Fruit fly (Drosophila melanogaster) whole organism, embryonic: ENCODE results near the gene mRpL49.

Experiments
- Abd-B ChIP-seq: fragments of 200-800 bp; sonication (Bioruptor generic); optimal IDR thresholded peaks from 2 replicates; lab custom pipeline; 2018; ENCODE audit warnings: missing biosample characterization, mild to moderate bottlenecking, missing genetic modification characterization, moderate library complexity
- CG1024 ChIP-seq: fragments of 200-800 bp; sonication (Bioruptor generic); IDR thresholded peaks from 2 replicates; pipeline ENCODE4 v1.3.6; 2022; ENCODE audit warnings: missing biosample characterization, missing genetic modification characterization
- CG11247 ChIP-seq: fragments of 200-800 bp; sonication (Bioruptor generic); IDR thresholded peaks from 2 replicates; pipeline ENCODE4 v1.3.6; 2022; ENCODE audit warnings: missing biosample characterization, missing genetic modification characterization
- CG11560 ChIP-seq: fragments of 200-800 bp; sonication (Bioruptor generic); IDR thresholded peaks from 3 replicates; pipeline ENCODE4 v1.3.6; 2022; ENCODE audit warnings: missing biosample characterization, missing genetic modification characterization
- CG11695 ChIP-seq: fragments of 200-800 bp; sonication (Bioruptor generic); IDR thresholded peaks from 3 replicates; pipeline ENCODE4 v1.3.6; 2022; ENCODE audit warnings: missing biosample characterization, missing genetic modification characterization
- CG12155 ChIP-seq: fragments of 200-800 bp; sonication (Bioruptor generic); optimal IDR thresholded peaks from 3 replicates; lab custom pipeline; 2016; ENCODE audit warnings: missing biosample characterization, missing genetic modification characterization
- CG12236 ChIP-seq: fragments of 200-800 bp; sonication (Bioruptor generic); optimal IDR thresholded peaks from 2 replicates; lab custom pipeline; 2016; ENCODE audit warnings: missing biosample characterization, missing genetic modification characterization
- CG12299 ChIP-seq: fragments of 200-800 bp; sonication (Bioruptor generic); optimal IDR thresholded peaks from 2 replicates; lab custom pipeline; 2018; ENCODE audit warnings: missing biosample characterization, mild to moderate bottlenecking, missing genetic modification characterization
- CG15601 ChIP-seq: fragments of 200-800 bp; sonication (Bioruptor generic); optimal IDR thresholded peaks from 3 replicates; lab custom pipeline; 2019; ENCODE audit warnings: missing biosample characterization, mild to moderate bottlenecking, missing genetic modification characterization, moderate library complexity
- CG15696 ChIP-seq: fragments of 200-800 bp; sonication (Bioruptor generic); optimal IDR thresholded peaks from 2 replicates; lab custom pipeline; 2019; ENCODE audit warnings: missing biosample characterization, mild to moderate bottlenecking, missing genetic modification characterization, moderate library complexity
- CG16813 ChIP-seq: fragments of 200-800 bp; sonication (Bioruptor generic); IDR thresholded peaks from 3 replicates; pipeline ENCODE4 v1.3.6; 2022; ENCODE audit warnings: missing biosample characterization, missing genetic modification characterization; ENCODE audit not compliant: partially characterized antibody
- CG16863 ChIP-seq: fragments of 200-800 bp; sonication (Bioruptor generic); optimal IDR thresholded peaks from 3 replicates; lab custom pipeline; 2016; ENCODE audit warnings: missing biosample characterization, missing genetic modification characterization
- CG18011 ChIP-seq: fragments of 200-800 bp; sonication (Bioruptor generic); optimal IDR thresholded peaks from 2 replicates; lab custom pipeline; 2017; ENCODE audit warnings: missing biosample characterization, missing genetic modification characterization, mild to moderate bottlenecking, moderate library complexity, missing genotype
- CG30403 ChIP-seq: fragments of 200-800 bp; sonication (Bioruptor generic); optimal IDR thresholded peaks from 3 replicates; lab custom pipeline; 2016; ENCODE audit warnings: missing biosample characterization, missing genetic modification characterization
- CG33213 ChIP-seq: fragments of 200-800 bp; sonication (Bioruptor generic); optimal IDR thresholded peaks from 3 replicates; lab custom pipeline; 2016; ENCODE audit warnings: missing biosample characterization, missing genetic modification characterization
- CG33557 ChIP-seq: fragments of 200-800 bp; sonication (Bioruptor generic); optimal IDR thresholded peaks from 2 replicates; lab custom pipeline; 2019; ENCODE audit warnings: missing biosample characterization, mild to moderate bottlenecking, missing genetic modification characterization, moderate library complexity
- CG4282 ChIP-seq: fragments of 200-800 bp; sonication (Bioruptor generic); optimal IDR thresholded peaks from 2 replicates; lab custom pipeline; 2016; ENCODE audit warnings: missing biosample characterization, missing genetic modification characterization
- CG7271 ChIP-seq: fragments of 200-800 bp; sonication (Bioruptor generic); optimal IDR thresholded peaks from 2 replicates; lab custom pipeline; 2018; ENCODE audit warnings: missing biosample characterization, mild to moderate bottlenecking, missing genetic modification characterization, moderate library complexity
- Chrac-16 ChIP-seq: fragments of 200-800 bp; sonication (Bioruptor generic); optimal IDR thresholded peaks from 3 replicates; lab custom pipeline; 2016; ENCODE audit warnings: missing biosample characterization, missing genetic modification characterization
- Fer3 ChIP-seq: fragments of 200-800 bp; sonication (Bioruptor generic); optimal IDR thresholded peaks from 2 replicates; lab custom pipeline; 2018; ENCODE audit warnings: missing biosample characterization, mild to moderate bottlenecking, missing genetic modification characterization, moderate library complexity
- HLH54F ChIP-seq: fragments of 200-800 bp; sonication (Bioruptor generic); optimal IDR thresholded peaks from 3 replicates; lab custom pipeline; 2016; ENCODE audit warnings: missing biosample characterization, missing genetic modification characterization
- Hmr ChIP-seq: fragments of 200-800 bp; sonication (Bioruptor generic); optimal IDR thresholded peaks from 3 replicates; lab custom pipeline; 2017; ENCODE audit warnings: mild to moderate bottlenecking, missing biosample characterization, missing genetic modification reagents, missing genetic modification characterization
- Hr78 ChIP-seq, 2 experiments: fragments of 200-800 bp in 1 of 2; fragments of >200 bp in 1 of 2; sonication (Bioruptor generic) in 1 of 2; optimal IDR thresholded peaks; 2 replicates each; lab custom pipeline; 2017 to 2019; ENCODE audit warnings: missing biosample characterization in 2 of 2, missing genetic modification characterization in 2 of 2, mild to moderate bottlenecking in 1 of 2, moderate library complexity in 1 of 2
- Jarid2 ChIP-seq: fragments of 200-800 bp; sonication (Bioruptor generic); optimal IDR thresholded peaks from 3 replicates; lab custom pipeline; 2017; ENCODE audit warnings: mild to moderate bottlenecking, missing biosample characterization, missing genetic modification reagents, missing genetic modification characterization
- Lpt ChIP-seq: fragments of >200 bp; optimal IDR thresholded peaks from 2 replicates; lab custom pipeline; 2018; ENCODE audit warnings: missing biosample characterization, missing genetic modification characterization
- Sin3A ChIP-seq: fragments of >200 bp; optimal IDR thresholded peaks from 2 replicates; lab custom pipeline; 2018
- Sox102F ChIP-seq: fragments of 200-800 bp; sonication (Bioruptor generic); optimal IDR thresholded peaks from 2 replicates; lab custom pipeline; 2018; ENCODE audit warnings: missing biosample characterization, mild to moderate bottlenecking, missing genetic modification characterization, moderate library complexity
- Trl ChIP-seq, 3 experiments: fragments of >200 bp in 2 of 3; fragments of 200-800 bp in 1 of 3; sonication (Bioruptor generic) in 1 of 3; optimal IDR thresholded peaks; 2 replicates in 1 of 3; 3 replicates in 2 of 3; lab custom pipeline; 2016 to 2017; ENCODE audit warnings: missing biosample characterization in 1 of 3, missing genetic modification characterization in 1 of 3
- btn ChIP-seq: fragments of 200-800 bp; sonication (Bioruptor generic); optimal IDR thresholded peaks from 2 replicates; lab custom pipeline; 2016; ENCODE audit warnings: missing biosample characterization, missing genetic modification characterization
- chinmo ChIP-seq: fragments of 200-800 bp; sonication (Bioruptor generic); IDR thresholded peaks from 4 replicates; pipeline ENCODE4 v1.3.6; 2022; ENCODE audit warnings: missing biosample characterization, missing genetic modification characterization; ENCODE audit not compliant: partially characterized antibody
- dmrt99B ChIP-seq: fragments of 200-800 bp; sonication (Bioruptor generic); optimal IDR thresholded peaks from 2 replicates; lab custom pipeline; 2018; ENCODE audit warnings: missing biosample characterization, mild to moderate bottlenecking, missing genetic modification characterization, moderate library complexity
- emc ChIP-seq: fragments of 200-800 bp; sonication (Bioruptor generic); optimal IDR thresholded peaks from 2 replicates; lab custom pipeline; 2016; ENCODE audit warnings: missing biosample characterization, missing genetic modification characterization
- esg ChIP-seq: fragments of 200-800 bp; sonication (Bioruptor generic); conservative IDR thresholded peaks from 2 replicates; pipeline ENCODE4 v1.3.6; 2022; ENCODE audit warnings: missing biosample characterization, missing genetic modification characterization
- eve ChIP-seq, 2 experiments: fragments of >200 bp; optimal IDR thresholded peaks; 2 replicates each; lab custom pipeline; 2017; ENCODE audit warnings: missing biosample characterization in 2 of 2, missing genetic modification characterization in 2 of 2
- gcm2 ChIP-seq: fragments of 200-800 bp; sonication (Bioruptor generic); optimal IDR thresholded peaks from 2 replicates; lab custom pipeline; 2016; ENCODE audit warnings: missing biosample characterization, missing genetic modification characterization
- gro ChIP-seq: fragments of 200-800 bp; sonication (Bioruptor generic); optimal IDR thresholded peaks from 2 replicates; lab custom pipeline; 2016; ENCODE audit warnings: missing biosample characterization, missing genetic modification characterization
- her ChIP-seq: fragments of 200-800 bp; sonication (Bioruptor generic); optimal IDR thresholded peaks from 2 replicates; lab custom pipeline; 2016; ENCODE audit warnings: missing biosample characterization, missing genetic modification characterization
- ind ChIP-seq: fragments of 200-800 bp; sonication (Bioruptor generic); optimal IDR thresholded peaks from 3 replicates; lab custom pipeline; 2016; ENCODE audit warnings: missing biosample characterization, missing genetic modification characterization
- knrl ChIP-seq: fragments of 200-800 bp; sonication (Bioruptor generic); IDR thresholded peaks from 3 replicates; pipeline ENCODE4 v1.3.6; 2022; ENCODE audit warnings: missing biosample characterization, missing genetic modification characterization; ENCODE audit not compliant: partially characterized antibody
- nmo ChIP-seq: fragments of 200-800 bp; sonication (Bioruptor generic); optimal IDR thresholded peaks from 2 replicates; lab custom pipeline; 2018; ENCODE audit warnings: missing biosample characterization, mild to moderate bottlenecking, missing genetic modification characterization, moderate library complexity
- pan ChIP-seq, 4 experiments: fragments of >200 bp in 3 of 4; fragments of 200-800 bp in 1 of 4; sonication (Bioruptor generic) in 1 of 4; optimal IDR thresholded peaks in 3 of 4; IDR thresholded peaks in 1 of 4; 2 replicates each; pipeline versions ENCODE4 v1.3.6 to Lab custom; 2017 to 2022; ENCODE audit warnings: missing biosample characterization in 2 of 4, missing genetic modification characterization in 2 of 4, mixed read lengths in 1 of 4
- pb ChIP-seq: fragments of 200-800 bp; sonication (Bioruptor generic); optimal IDR thresholded peaks from 3 replicates; lab custom pipeline; 2016; ENCODE audit warnings: missing biosample characterization, missing genetic modification characterization
- pho ChIP-seq: fragments of 200-800 bp; sonication (Bioruptor generic); optimal IDR thresholded peaks from 2 replicates; lab custom pipeline; 2016; ENCODE audit warnings: missing biosample characterization, missing genetic modification characterization
- shn ChIP-seq: fragments of 200-800 bp; sonication (Bioruptor generic); optimal IDR thresholded peaks from 3 replicates; lab custom pipeline; 2016; ENCODE audit warnings: missing biosample characterization, missing genetic modification characterization
- stwl ChIP-seq: fragments of 200-800 bp; sonication (Bioruptor generic); optimal IDR thresholded peaks from 3 replicates; lab custom pipeline; 2018; ENCODE audit warnings: missing biosample characterization, mild to moderate bottlenecking, missing genetic modification characterization, moderate library complexity
- tap ChIP-seq: fragments of 200-800 bp; optimal IDR thresholded peaks from 3 replicates; lab custom pipeline; 2019; ENCODE audit warnings: missing biosample characterization, mild to moderate bottlenecking, missing genetic modification characterization, moderate library complexity
- toy ChIP-seq: fragments of 200-800 bp; sonication (Bioruptor generic); IDR thresholded peaks from 2 replicates; pipeline ENCODE4 v1.3.6; 2022; ENCODE audit warnings: missing biosample characterization, missing genetic modification characterization
- trem ChIP-seq: fragments of 200-800 bp; optimal IDR thresholded peaks from 3 replicates; lab custom pipeline; 2019; ENCODE audit warnings: missing biosample characterization, mild to moderate bottlenecking, missing genetic modification characterization, moderate library complexity
- ttk ChIP-seq: fragments of 200-800 bp; sonication (Bioruptor generic); IDR thresholded peaks from 2 replicates; pipeline ENCODE4 v2.1.2; 2022; ENCODE audit warnings: missing biosample characterization, missing genetic modification characterization
- tup ChIP-seq: fragments of 200-800 bp; sonication (Bioruptor generic); optimal IDR thresholded peaks from 2 replicates; lab custom pipeline; 2016; ENCODE audit warnings: missing biosample characterization, mild to moderate bottlenecking, missing genetic modification characterization, moderate library complexity

The mRpL49 gene

DNA sequence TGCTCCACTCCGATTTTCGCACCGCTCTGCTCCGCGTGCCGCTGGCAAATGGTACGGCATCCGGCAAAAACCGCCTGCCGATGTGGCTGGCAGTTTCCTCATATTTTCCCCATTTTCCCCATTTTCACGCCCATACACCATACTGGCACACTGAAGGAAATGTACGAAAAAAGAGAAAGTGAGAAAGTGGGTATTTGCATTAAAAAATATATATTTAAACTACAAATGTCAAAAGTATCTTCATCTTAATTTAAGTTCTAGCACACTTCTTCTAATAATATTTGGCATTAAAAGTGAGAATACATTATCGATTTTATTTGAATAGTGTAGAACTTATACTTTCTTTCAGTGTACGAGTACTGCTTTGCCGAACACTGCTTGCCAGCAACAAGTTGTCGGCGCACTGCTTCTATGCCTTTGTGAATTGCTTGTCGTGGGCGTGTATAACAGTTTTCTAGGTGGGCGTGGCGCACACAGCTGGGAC is 50.5 kb downstream of the mRpL49 start, which contains the start of gene hec:
hec (minus strand) TSS at position 51 of the 484 bp plus-strand sequence.
- TF ChIP-seq CG30403 (peak; percentile 34), Trl (optimal IDR thresholded peaks at IDR 0.05; lab: Kevin White, UChicago) (no peak), Trl (GFP tag; optimal IDR thresholded peaks at IDR 0.05; lab: Kevin White, UChicago) (no peak), CG7271 (tag; lab: Kevin White, UChicago) (no peak), HLH54F (GFP tag; lab: Kevin White, UChicago) (no peak), CG1024 (GFP tag; lab: Robert Waterston, UW) (no peak), chinmo (GFP tag; lab: Robert Waterston, UW) (no peak), CG12299 (tag; lab: Kevin White, UChicago) (no peak), Fer3 (tag; lab: Kevin White, UChicago) (peak; percentile 25), CG18011 (no peak), trem (tag; lab: Kevin White, UChicago) (no peak), Hmr (GFP tag; lab: Kevin White, UChicago) (peak; percentile 35), nmo (GFP tag; lab: Kevin White, UChicago) (peak; percentile 18), her (GFP tag; lab: Kevin White, UChicago) (no peak), btn (GFP tag; lab: Kevin White, UChicago) (no peak), Hr78 (GFP tag; optimal IDR thresholded peaks at IDR 0.05; lab: Kevin White, UChicago) (no peak), CG15601 (tag; lab: Kevin White, UChicago) (no peak), Chrac-16 (no peak), CG16813 (GFP tag; lab: Robert Waterston, UW) (no peak), CG11695 (GFP tag; lab: Robert Waterston, UW) (no peak), toy (GFP tag; lab: Robert Waterston, UW) (no peak), CG33557 (GFP tag; lab: Kevin White, UChicago) (no peak), CG33213 (no peak), CG12155 (GFP tag; lab: Kevin White, UChicago) (no peak), knrl (no peak), eve (GFP tag; optimal IDR thresholded peaks at IDR 0.05; lab: Kevin White, UChicago) (no peak), gcm2 (no peak), CG16863 (no peak), gro (GFP tag; lab: Kevin White, UChicago) (no peak), pho (no peak), Sin3A (lab: Kevin White, UChicago) (no peak), emc (no peak), esg (GFP tag; lab: Robert Waterston, UW) (0 out of 2 replicates have a peak, but pooled peaks have one; percentile 8), Lpt (GFP tag; lab: Kevin White, UChicago) (no peak), Jarid2 (GFP tag; lab: Kevin White, UChicago) (no peak), ttk (GFP tag; lab: Robert Waterston, UW) (no peak), pb (no peak), Abd-B (peak; percentile 4), CG15696 (tag; lab: Kevin White, UChicago) (no peak), stwl (tag; lab: Kevin White, UChicago) (peak; percentile 1), pan (optimal IDR thresholded peaks at IDR 0.05; lab: Kevin White, UChicago) (no peak), pan (GFP tag; optimal IDR thresholded peaks at IDR 0.05 in 1 of 2, IDR thresholded peaks at IDR 0.05 in 1 of 2) (peak in 1 of 2 experiments; percentile 14), shn (GFP tag; lab: Kevin White, UChicago) (no peak), CG11247 (GFP tag; lab: Robert Waterston, UW) (no peak), CG12236 (no peak), dmrt99B (tag; lab: Kevin White, UChicago) (peak; percentile 46), Sox102F (peak; percentile 39), CG11560 (tag; lab: Robert Waterston, UW) (no peak), tup (GFP tag; lab: Kevin White, UChicago) (no peak), ind (peak; percentile 21), tap (tag; lab: Kevin White, UChicago) (no peak), CG4282 (GFP tag; lab: Kevin White, UChicago) (no peak)
